Worm (Caenorhabditis elegans) whole organism, young adult: ENCODE measurements around the gene K05G3.1.

Experiments used
- B0035.1 ChIP-seq: sonication (generic microtip); optimal IDR thresholded peaks from 2 replicates; lab custom pipeline; 2016; ENCODE audit warnings: missing genetic modification characterization, mild to moderate bottlenecking, missing compliant biosample characterization, missing genotype, missing genetic modification reagents
- F33H1.4 ChIP-seq: fragments of 200-800 bp; sonication (Bioruptor generic); IDR thresholded peaks from 2 replicates; pipeline ENCODE4 v1.3.6; 2022; ENCODE audit warnings: missing genetic modification reagents, missing genetic modification characterization, missing compliant biosample characterization
- Y79H2A.3 ChIP-seq: fragments of 200-800 bp; sonication (Bioruptor generic); conservative IDR thresholded peaks from 2 replicates; pipeline ENCODE4 v1.3.6; 2022; ENCODE audit warnings: missing genetic modification reagents, missing genetic modification characterization, missing compliant biosample characterization
- ama-1 ChIP-seq, 3 experiments: fragments of 150-350 bp in 1 of 3; sonication (generic microtip) in 2 of 3; optimal IDR thresholded peaks; 2 replicates each; lab custom pipeline; 2014 to 2018; ENCODE audit warnings: missing biosample characterization in 2 of 3, missing genetic modification characterization in 2 of 3, missing genetic modification reagents in 2 of 3
- ceh-100 ChIP-seq: fragments of 200-800 bp; sonication (Bioruptor generic); IDR thresholded peaks from 2 replicates; pipeline ENCODE4 v1.3.6; 2022; ENCODE audit warnings: missing genetic modification reagents, missing genetic modification characterization, missing compliant biosample characterization
- ceh-91 ChIP-seq: fragments of 200-800 bp; sonication (Bioruptor generic); IDR thresholded peaks from 2 replicates; pipeline ENCODE4 v1.3.6; 2022; ENCODE audit warnings: missing genetic modification reagents, missing genetic modification characterization, missing compliant biosample characterization
- lag-1 ChIP-seq: fragments of 200-800 bp; sonication (Bioruptor generic); IDR thresholded peaks from 2 replicates; pipeline ENCODE4 v1.3.6; 2022; ENCODE audit warnings: missing genetic modification reagents, missing genetic modification characterization, missing compliant biosample characterization
- nfya-1 ChIP-seq: sonication (generic microtip); optimal IDR thresholded peaks from 2 replicates; lab custom pipeline; 2017; ENCODE audit warnings: antibody characterized with exemption, missing compliant biosample characterization, missing genetic modification characterization, borderline replicate concordance; ENCODE audit not compliant: insufficient read depth
- nhr-179 ChIP-seq: sonication (generic microtip); optimal IDR thresholded peaks from 2 replicates; lab custom pipeline; 2016; ENCODE audit warnings: mild to moderate bottlenecking, missing genetic modification characterization, missing compliant biosample characterization
- pha-4 ChIP-seq: fragments of 150-350 bp; sonication (generic microtip); optimal IDR thresholded peaks from 2 replicates; lab custom pipeline; 2014; ENCODE audit warnings: missing biosample characterization, missing genetic modification reagents, missing genetic modification characterization
- snpc-4 ChIP-seq, 5 experiments: fragments of 150-350 bp in 1 of 5; sonication (generic microtip) in 4 of 5; optimal IDR thresholded peaks; 2 replicates each; lab custom pipeline; 2014 to 2018; ENCODE audit warnings: missing genetic modification characterization in 5 of 5, missing biosample characterization in 3 of 5, antibody characterized with exemption in 2 of 5, mild to moderate bottlenecking in 2 of 5, missing compliant biosample characterization in 2 of 5, missing genotype in 2 of 5, moderate library complexity in 2 of 5, missing genetic modification reagents in 1 of 5
- unc-62 ChIP-seq: fragments of 150-350 bp; optimal IDR thresholded peaks from 2 replicates; lab custom pipeline; 2014; ENCODE audit warnings: missing biosample characterization, missing genetic modification reagents, missing genetic modification characterization
- zim-3 ChIP-seq: sonication (generic microtip); optimal IDR thresholded peaks from 2 replicates; lab custom pipeline; 2017; ENCODE audit warnings: mild to moderate bottlenecking, missing genetic modification characterization, moderate library complexity, missing compliant biosample characterization
- ztf-3 ChIP-seq: fragments of 200-800 bp; sonication (Bioruptor generic); optimal IDR thresholded peaks from 2 replicates; lab custom pipeline; 2018; ENCODE audit warnings: mild to moderate bottlenecking, missing genetic modification characterization, missing compliant biosample characterization

DNA sequence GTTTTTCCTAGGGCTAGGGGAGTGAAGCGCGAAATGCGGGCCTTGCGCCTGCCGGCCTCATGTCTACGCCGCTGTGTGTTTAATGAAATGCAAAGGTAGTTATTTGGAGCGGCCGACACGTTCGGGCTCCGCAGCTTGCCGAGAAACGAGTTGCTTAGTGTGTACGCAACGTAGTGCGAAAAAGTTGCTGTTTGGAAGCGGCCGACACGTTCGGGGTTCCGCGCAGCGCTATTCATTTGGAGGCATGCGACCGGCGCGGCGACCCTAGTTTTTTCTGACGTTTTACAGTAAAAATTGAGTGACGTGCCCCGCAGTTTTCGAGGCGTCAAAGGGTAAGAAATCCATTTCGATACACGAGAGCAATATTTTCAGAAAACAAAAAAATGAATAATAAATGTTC is 44.5 kb downstream of the K05G3.1 start:
- TF ChIP-seq snpc-4 (GFP tag; optimal IDR thresholded peaks at IDR 0.05; lab: Kevin White, UChicago) (no peak), snpc-4 (tag; optimal IDR thresholded peaks at IDR 0.05; lab: Kevin White, UChicago) (peak in 2 of 4 experiments; percentile 81 to 83), ama-1 (optimal IDR thresholded peaks at IDR 0.05; lab: Kevin White, UChicago) (no peak), ama-1 (GFP tag; optimal IDR thresholded peaks at IDR 0.05; lab: Kevin White, UChicago) (no peak), pha-4 (tag; lab: Kevin White, UChicago) (no peak), Y79H2A.3 (GFP tag; lab: Robert Waterston, UW) (no peak), F33H1.4 (GFP tag; lab: Robert Waterston, UW) (no peak), zim-3 (tag; lab: Kevin White, UChicago) (no peak), B0035.1 (tag; lab: Kevin White, UChicago) (no peak), ceh-91 (GFP tag; lab: Robert Waterston, UW) (no peak), lag-1 (GFP tag; lab: Robert Waterston, UW) (no peak), ztf-3 (no peak), nfya-1 (tag; lab: Kevin White, UChicago) (no peak), ceh-100 (no peak), unc-62 (no peak), nhr-179 (tag; lab: Kevin White, UChicago) (no peak)
